Fruit fly (Drosophila melanogaster): ENCODE measurements around the gene Akap200.
A peak's percentile ranks its signal among the peaks of the same experiment; 100 is the strongest.

The Akap200 gene

DNA sequence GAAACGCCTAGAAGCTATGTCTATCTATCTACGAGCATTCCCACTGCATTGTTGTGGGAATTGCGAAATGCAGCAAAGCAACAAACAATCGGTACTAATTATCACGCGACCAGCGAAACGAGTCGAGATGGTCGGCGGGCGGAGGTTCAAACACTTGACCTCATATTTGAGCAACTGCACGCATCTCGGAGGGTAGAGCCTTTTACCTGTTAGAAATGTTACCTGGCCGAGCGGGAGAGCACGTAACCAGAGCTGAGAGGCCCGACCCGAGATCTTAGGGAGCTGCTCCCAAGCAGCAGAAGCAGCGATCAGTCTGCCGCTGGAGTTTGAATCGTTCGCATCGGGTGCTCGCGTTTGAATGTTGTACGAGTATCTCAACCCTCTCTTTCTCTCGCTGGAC, 62.9 kb downstream of the Akap200 start (continued):
- TF ChIP-seq Deaf1 (tag; optimal IDR thresholded peaks at IDR 0.05) (peak; percentile 24), chinmo (GFP tag; IDR thresholded peaks at IDR 0.05; ENCODE audit: partially characterized antibody) (no peak), Dfd (GFP tag; optimal IDR thresholded peaks at IDR 0.05) (no peak), Scr (GFP tag; IDR thresholded peaks at IDR 0.05; ENCODE audit: partially characterized antibody) (no peak), ac (GFP tag; optimal IDR thresholded peaks at IDR 0.05) (no peak), NFAT (GFP tag; IDR thresholded peaks at IDR 0.05) (no peak), Awh (GFP tag; IDR thresholded peaks at IDR 0.05) (peak; percentile 19; the same call in 1 of the 2 replicates), CG3407 (GFP tag; optimal IDR thresholded peaks at IDR 0.05) (no peak), CG8388 (GFP tag; optimal IDR thresholded peaks at IDR 0.05) (no peak), CG14965 (GFP tag; optimal IDR thresholded peaks at IDR 0.05; ENCODE audit: borderline replicate concordance) (no peak), CG13123 (GFP tag; optimal IDR thresholded peaks at IDR 0.05) (no peak), CG12744 (GFP tag; optimal IDR thresholded peaks at IDR 0.05) (no peak), CG14710 (tag; optimal IDR thresholded peaks at IDR 0.05) (no peak), Med (GFP tag) (peak; percentile 44), CG9727 (GFP tag; optimal IDR thresholded peaks at IDR 0.05) (no peak), CG10267 (tag; optimal IDR thresholded peaks at IDR 0.05) (no peak), jing (GFP tag; optimal IDR thresholded peaks at IDR 0.05) (no peak), kah (GFP tag; optimal IDR thresholded peaks at IDR 0.05) (no peak), Hr78 (GFP tag; optimal IDR thresholded peaks at IDR 0.05) (peak in 1 of 2 experiments; percentile 93), CG33557 (GFP tag; optimal IDR thresholded peaks at IDR 0.05) (no peak), CG8924 (tag; optimal IDR thresholded peaks at IDR 0.05) (no peak), Bgb (GFP tag; IDR thresholded peaks at IDR 0.05; ENCODE audit: partially characterized antibody) (peak; percentile 9; the same call in 1 of the 2 replicates), tio (GFP tag; optimal IDR thresholded peaks at IDR 0.05) (no peak), Optix (GFP tag; IDR thresholded peaks at IDR 0.05) (no peak), tin (GFP tag; optimal IDR thresholded peaks at IDR 0.05) (no peak), CG10543 (GFP tag; optimal IDR thresholded peaks at IDR 0.05) (no peak), br (optimal IDR thresholded peaks at IDR 0.05) (no peak), CG6683 (GFP tag; optimal IDR thresholded peaks at IDR 0.05) (no peak), CG4282 (GFP tag; optimal IDR thresholded peaks at IDR 0.05) (no peak), CG15479 (GFP tag; optimal IDR thresholded peaks at IDR 0.05) (peak; percentile 69), Camta (GFP tag; optimal IDR thresholded peaks at IDR 0.05) (no peak), CG32772 (GFP tag; IDR thresholded peaks at IDR 0.05) (no peak), eyg (GFP tag; optimal IDR thresholded peaks at IDR 0.05) (no peak), CG6654 (GFP tag; optimal IDR thresholded peaks at IDR 0.05) (no peak), CG12155 (GFP tag; optimal IDR thresholded peaks at IDR 0.05) (peak; percentile 13), Max (GFP tag; optimal IDR thresholded peaks at IDR 0.05) (no peak), ro (GFP tag; IDR thresholded peaks at IDR 0.05) (no peak), gfzf (GFP tag; optimal IDR thresholded peaks at IDR 0.05) (no peak), CG4328 (GFP tag; optimal IDR thresholded peaks at IDR 0.05) (no peak), HmgZ (tag; optimal IDR thresholded peaks at IDR 0.05) (no peak), CG10147 (GFP tag; optimal IDR thresholded peaks at IDR 0.05) (no peak), CG1024 (GFP tag; IDR thresholded peaks at IDR 0.05) (no peak), so (GFP tag; IDR thresholded peaks at IDR 0.05) (no peak), yki (optimal IDR thresholded peaks at IDR 0.05) (no peak), CG10366 (GFP tag; IDR thresholded peaks at IDR 0.05) (no peak), ems (GFP tag; optimal IDR thresholded peaks at IDR 0.05) (no peak), CG15011 (GFP tag; optimal IDR thresholded peaks at IDR 0.05) (no peak), stc (GFP tag; IDR thresholded peaks at IDR 0.05) (no peak), dm (GFP tag; optimal IDR thresholded peaks at IDR 0.05) (no peak), wek (GFP tag; optimal IDR thresholded peaks at IDR 0.05) (no peak), CG14441 (GFP tag; IDR thresholded peaks at IDR 0.05) (no peak), scrt (GFP tag; optimal IDR thresholded peaks at IDR 0.05) (no peak)

All from whole organism, embryonic.